Worm (Caenorhabditis elegans): ENCODE data around the gene F42H10.6.

DNA sequence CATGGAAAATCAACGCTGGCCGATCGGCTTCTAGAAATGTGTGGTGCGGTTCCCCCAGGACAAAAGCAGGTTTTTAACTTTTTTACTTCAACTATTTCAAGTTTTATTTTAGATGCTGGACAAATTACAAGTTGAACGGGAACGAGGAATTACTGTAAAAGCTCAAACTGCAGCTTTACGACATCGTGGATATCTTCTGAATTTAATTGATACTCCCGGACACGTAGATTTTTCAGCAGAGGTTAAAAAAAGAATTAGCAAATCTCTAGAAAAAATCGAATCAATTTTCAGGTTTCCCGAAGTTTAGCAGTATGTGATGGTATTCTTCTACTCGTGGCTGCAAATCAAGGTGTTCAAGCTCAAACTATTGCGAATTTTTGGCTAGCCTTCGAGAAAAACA lies 50.8 kb downstream of the F42H10.6 start:
- TF ChIP-seq duxl-1 (tag; optimal IDR thresholded peaks at IDR 0.05; ENCODE audit: poor library complexity): no peak
- no peak for TF ChIP-seq unc-62 (GFP tag; optimal IDR thresholded peaks at IDR 0.05 in 1 of 2)
- TF ChIP-seq unc-62 (tag; optimal IDR thresholded peaks at IDR 0.05): no peak
- TF ChIP-seq F10B5.3 (tag; optimal IDR thresholded peaks at IDR 0.05): no peak
- no peak for TF ChIP-seq lin-15B (tag; optimal IDR thresholded peaks at IDR 0.05)
- no peak for TF ChIP-seq snpc-4 (tag; optimal IDR thresholded peaks at IDR 0.05)
- no peak for TF ChIP-seq F49E8.2 (tag; optimal IDR thresholded peaks at IDR 0.05; ENCODE audit: borderline replicate concordance)
- TF ChIP-seq ZK337.2 (GFP tag; IDR thresholded peaks at IDR 0.05): no peak
- no peak for TF ChIP-seq nhr-77 (tag; optimal IDR thresholded peaks at IDR 0.05)
- no peak for TF ChIP-seq jun-1 (tag; optimal IDR thresholded peaks at IDR 0.05)
- TF ChIP-seq zip-2 (tag; optimal IDR thresholded peaks at IDR 0.05): no peak
